Fruit fly (Drosophila melanogaster) whole organism: ENCODE results near the gene cDIP.

ENCODE experiments used
- CG8478 ChIP-seq: fragments of >200 bp; optimal IDR thresholded peaks from 2 replicates; lab custom pipeline; 2018; ENCODE audit warnings: inconsistent platforms
- Dll ChIP-seq: fragments of >200 bp; optimal IDR thresholded peaks from 2 replicates; lab custom pipeline; 2017
- EcR ChIP-seq, 2 experiments: fragments of >200 bp; optimal IDR thresholded peaks; 2 replicates each; lab custom pipeline; 2017; ENCODE audit warnings: missing biosample characterization in 2 of 2, missing genetic modification characterization in 2 of 2, missing genetic modification reagents in 2 of 2
- pan ChIP-seq: fragments of >200 bp; optimal IDR thresholded peaks from 2 replicates; lab custom pipeline; 2017
- psq ChIP-seq: fragments of >200 bp; optimal IDR thresholded peaks from 2 replicates; lab custom pipeline; 2017
- usp ChIP-seq: fragments of >200 bp; optimal IDR thresholded peaks from 2 replicates; lab custom pipeline; 2017; ENCODE audit warnings: missing biosample characterization, missing genetic modification characterization, mixed read lengths

DNA sequence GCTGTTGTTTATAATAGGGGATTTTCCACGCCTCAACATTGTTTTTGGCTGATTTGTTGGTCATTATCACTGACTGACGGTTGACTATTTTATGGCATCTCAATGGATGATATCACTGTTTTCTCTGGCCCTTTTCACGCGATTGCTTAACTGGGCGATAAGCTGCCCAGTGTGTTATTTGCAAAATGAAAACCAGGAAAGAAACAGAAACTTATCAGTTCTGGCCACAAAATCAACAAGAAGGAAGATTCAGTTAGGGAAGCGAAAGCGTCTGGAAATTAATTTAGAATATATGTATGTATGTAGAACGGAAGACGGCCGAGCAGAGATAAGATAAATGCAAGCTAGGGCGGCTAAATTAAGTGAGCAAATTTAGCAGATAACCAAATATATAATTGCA lies 21.1 kb upstream of the cDIP start:
- TF ChIP-seq pan (lab: Kevin White, UChicago) (no peak), EcR (GFP tag; optimal IDR thresholded peaks at IDR 0.05; lab: Kevin White, UChicago) (no peak), psq (lab: Kevin White, UChicago) (no peak), usp (GFP tag; lab: Kevin White, UChicago) (no peak), CG8478 (lab: Kevin White, UChicago) (no peak), Dll (lab: Kevin White, UChicago) (no peak)
